Worm (Caenorhabditis elegans) whole organism, L3 larva: Measurements from ENCODE around the gene ifta-1.

Experiments
- ama-1 ChIP-seq: fragments of 150-350 bp; optimal IDR thresholded peaks from 2 replicates; lab custom pipeline; 2018
- ceh-82 ChIP-seq: fragments of 150-350 bp; optimal IDR thresholded peaks from 2 replicates; lab custom pipeline; 2014; ENCODE audit warnings: missing biosample characterization, missing genetic modification characterization
- fos-1 ChIP-seq: fragments of 150-350 bp; optimal IDR thresholded peaks from 2 replicates; lab custom pipeline; 2014; ENCODE audit warnings: missing biosample characterization, missing genetic modification characterization
- nhr-11 ChIP-seq: fragments of 150-350 bp; optimal IDR thresholded peaks from 2 replicates; lab custom pipeline; 2014; ENCODE audit warnings: missing biosample characterization, missing genetic modification characterization
- nhr-12 ChIP-seq: fragments of 150-350 bp; optimal IDR thresholded peaks from 2 replicates; lab custom pipeline; 2014; ENCODE audit warnings: missing biosample characterization, missing genetic modification characterization
- pha-4 ChIP-seq: fragments of 150-350 bp; optimal IDR thresholded peaks from 2 replicates; lab custom pipeline; 2014; ENCODE audit warnings: missing biosample characterization, missing genetic modification reagents, missing genetic modification characterization
- pqm-1 ChIP-seq: fragments of 150-350 bp; optimal IDR thresholded peaks from 2 replicates; lab custom pipeline; 2017; ENCODE audit warnings: missing biosample characterization, missing genetic modification characterization, inconsistent platforms
- sea-2 ChIP-seq: fragments of 150-350 bp; sonication (generic microtip); optimal IDR thresholded peaks from 4 replicates; lab custom pipeline; 2014; ENCODE audit warnings: missing biosample characterization, missing genetic modification reagents, missing genetic modification characterization
- zag-1 ChIP-seq: fragments of 150-350 bp; optimal IDR thresholded peaks from 2 replicates; lab custom pipeline; 2014; ENCODE audit warnings: missing biosample characterization, missing genetic modification characterization
- ztf-11 ChIP-seq: fragments of 150-350 bp; optimal IDR thresholded peaks from 2 replicates; lab custom pipeline; 2014; ENCODE audit warnings: missing biosample characterization, missing genetic modification characterization

DNA sequence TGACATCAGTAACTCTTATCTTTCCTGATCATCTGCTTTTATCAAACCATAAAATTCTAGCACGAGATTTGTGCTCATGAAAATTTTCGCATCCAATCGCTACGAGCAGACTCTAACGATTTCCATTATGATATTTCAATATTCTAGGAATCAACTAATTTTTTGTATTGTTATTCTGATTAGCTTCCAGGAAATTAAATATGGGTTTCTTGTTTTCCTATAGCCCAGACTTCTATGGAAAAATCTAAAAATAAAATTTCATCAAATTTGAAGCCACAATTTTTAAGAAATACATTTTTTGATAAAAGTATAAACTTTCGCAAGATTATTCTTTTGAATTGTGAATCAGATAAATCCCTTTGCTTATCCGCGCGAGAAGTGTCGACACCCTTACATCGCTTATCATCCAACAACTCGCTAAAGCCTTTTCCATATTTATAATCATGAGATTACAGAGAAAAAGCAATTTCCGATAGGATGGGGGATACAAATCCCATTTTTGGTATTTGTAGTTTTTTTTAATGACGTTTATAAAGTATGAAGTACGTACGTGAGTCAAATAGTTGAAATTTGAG, 2.6 kb upstream of the ifta-1 start:
- TF ChIP-seq ama-1 (lab: Kevin White, UChicago): no peak
- TF ChIP-seq sea-2 (GFP tag; lab: Kevin White, UChicago): no peak
- no peak for TF ChIP-seq fos-1
- TF ChIP-seq ztf-11 (tag; lab: Kevin White, UChicago): no peak
- TF ChIP-seq zag-1 (tag; lab: Kevin White, UChicago): no peak
- no peak for TF ChIP-seq pha-4 (tag; lab: Kevin White, UChicago)
- no peak for TF ChIP-seq pqm-1
- no peak for TF ChIP-seq nhr-12 (tag; lab: Kevin White, UChicago)
- no peak for TF ChIP-seq ceh-82
- no peak for TF ChIP-seq nhr-11 (tag; lab: Kevin White, UChicago)
